Worm (Caenorhabditis elegans) whole organism, L3 larva: ENCODE measurements around the gene F19C7.4.

Experiments
- mdl-1 ChIP-seq: fragments of 150-350 bp; optimal IDR thresholded peaks from 2 replicates; lab custom pipeline; 2014; ENCODE audit warnings: missing biosample characterization, missing genetic modification characterization
- nhr-237 ChIP-seq: fragments of 150-350 bp; optimal IDR thresholded peaks from 2 replicates; lab custom pipeline; 2014; ENCODE audit warnings: missing biosample characterization, missing genetic modification characterization
- nhr-28 ChIP-seq: fragments of 150-350 bp; optimal IDR thresholded peaks from 2 replicates; lab custom pipeline; 2014; ENCODE audit warnings: missing biosample characterization, missing genetic modification characterization
- pqm-1 ChIP-seq: fragments of 150-350 bp; optimal IDR thresholded peaks from 2 replicates; lab custom pipeline; 2017; ENCODE audit warnings: missing biosample characterization, missing genetic modification characterization, inconsistent platforms

DNA sequence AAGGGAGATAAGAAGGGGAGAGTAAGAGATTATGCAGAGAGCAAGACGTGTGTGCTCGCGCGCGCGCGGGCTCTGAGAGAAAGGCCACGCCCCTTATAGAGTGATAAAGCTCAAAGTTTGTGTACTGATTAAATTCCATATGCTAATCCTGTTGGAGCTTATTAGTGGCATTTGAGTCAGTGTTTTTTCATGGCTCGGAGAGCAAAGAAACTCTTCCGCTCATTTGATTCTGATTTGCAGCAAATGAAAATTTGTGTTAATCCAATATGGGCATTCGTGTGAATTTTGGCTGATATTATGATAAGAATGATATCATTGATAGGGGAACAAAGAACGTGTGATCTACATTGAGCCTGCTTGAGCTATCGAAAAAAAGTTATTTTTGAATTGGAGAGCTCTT lies 10.9 kb downstream of the F19C7.4 start:
- TF ChIP-seq pqm-1 (tag; lab: Kevin White, UChicago) (no peak), nhr-28 (no peak), mdl-1 (tag; lab: Kevin White, UChicago) (no peak), nhr-237 (tag; lab: Kevin White, UChicago) (no peak)
